Worm (Caenorhabditis elegans) whole organism, L4/young adult: Measurements from ENCODE around the gene del-9.

ENCODE experiments used
- W03F9.2 ChIP-seq: fragments of 150-350 bp; optimal IDR thresholded peaks from 2 replicates; lab custom pipeline; 2014; ENCODE audit warnings: missing biosample characterization, missing genetic modification characterization
- dao-5 ChIP-seq: sonication (generic microtip); optimal IDR thresholded peaks from 2 replicates; lab custom pipeline; 2016; ENCODE audit warnings: missing genotype, missing genetic modification characterization, moderate library complexity, missing compliant biosample characterization
- him-1 ChIP-seq: sonication (generic microtip); optimal IDR thresholded peaks from 2 replicates; lab custom pipeline; 2016; ENCODE audit warnings: missing genotype, missing genetic modification reagents, missing genetic modification characterization, missing compliant biosample characterization

DNA sequence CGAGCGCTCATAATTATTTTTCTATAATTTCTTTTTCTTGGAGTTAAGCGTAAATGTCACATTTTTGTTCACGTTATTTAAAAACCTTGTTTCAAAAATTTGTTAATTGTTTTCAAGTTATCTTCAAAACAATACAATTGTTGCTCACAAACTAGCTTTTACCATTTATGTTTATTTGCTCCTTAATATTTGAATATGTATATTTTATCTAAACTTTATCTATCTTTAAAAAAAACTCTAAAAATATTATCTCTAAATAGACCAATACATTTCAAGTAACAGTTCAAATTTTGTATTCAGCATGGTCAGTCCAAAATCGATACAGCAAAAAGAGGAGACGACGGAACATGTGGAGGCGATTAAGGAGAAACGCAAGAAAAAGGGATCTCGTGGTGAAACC lies 38.9 kb upstream of the del-9 start, which contains the start of gene R11G1.7:
- TF ChIP-seq him-1, result no peak
- TF ChIP-seq dao-5 (tag; lab: Kevin White, UChicago), result no peak
- no peak for TF ChIP-seq W03F9.2
